Worm (Caenorhabditis elegans) whole organism, late embryonic: ENCODE results near the gene C43D7.7.

ENCODE experiments used
- F13H6.1 ChIP-seq: sonication (generic microtip); optimal IDR thresholded peaks from 2 replicates; lab custom pipeline; 2016; ENCODE audit warnings: missing genetic modification characterization, missing compliant biosample characterization
- T23F11.4 ChIP-seq: fragments of 200-800 bp; sonication (Bioruptor generic); optimal IDR thresholded peaks from 2 replicates; lab custom pipeline; 2018; ENCODE audit warnings: mild to moderate bottlenecking, missing genetic modification characterization, missing compliant biosample characterization
- ama-1 ChIP-seq: fragments of 150-350 bp; optimal IDR thresholded peaks from 2 replicates; lab custom pipeline; 2014
- fkh-10 ChIP-seq: fragments of 150-350 bp; optimal IDR thresholded peaks from 2 replicates; lab custom pipeline; 2014; ENCODE audit warnings: missing biosample characterization, missing genetic modification reagents, missing genetic modification characterization
- hlh-30 ChIP-seq: sonication (generic microtip); optimal IDR thresholded peaks from 2 replicates; lab custom pipeline; 2017; ENCODE audit warnings: antibody characterized with exemption, missing genetic modification characterization, missing compliant biosample characterization; ENCODE audit not compliant: insufficient read depth
- madf-2 ChIP-seq: sonication (generic microtip); optimal IDR thresholded peaks from 2 replicates; lab custom pipeline; 2017; ENCODE audit warnings: missing genetic modification characterization, missing compliant biosample characterization
- npax-4 ChIP-seq: sonication (generic microtip); optimal IDR thresholded peaks from 2 replicates; lab custom pipeline; 2016; ENCODE audit warnings: missing genetic modification characterization, missing compliant biosample characterization
- pha-4 ChIP-seq: fragments of 150-350 bp; optimal IDR thresholded peaks from 2 replicates; lab custom pipeline; 2018; ENCODE audit warnings: missing biosample characterization, missing genetic modification reagents, missing genetic modification characterization
- unc-3 ChIP-seq, 2 experiments: fragments of 200-800 bp in 1 of 2; sonication (Bioruptor generic) in 1 of 2; sonication (generic microtip) in 1 of 2; conservative IDR thresholded peaks in 1 of 2; optimal IDR thresholded peaks in 1 of 2; 2 replicates each; pipeline versions ENCODE4 v1.3.6 to Lab custom; 2016 to 2022; ENCODE audit warnings: missing compliant biosample characterization in 2 of 2, missing genetic modification characterization in 2 of 2, missing genetic modification reagents in 1 of 2
- unc-55 ChIP-seq: sonication (generic microtip); optimal IDR thresholded peaks from 2 replicates; lab custom pipeline; 2017; ENCODE audit warnings: missing biosample characterization, missing genetic modification reagents, missing genetic modification characterization

DNA sequence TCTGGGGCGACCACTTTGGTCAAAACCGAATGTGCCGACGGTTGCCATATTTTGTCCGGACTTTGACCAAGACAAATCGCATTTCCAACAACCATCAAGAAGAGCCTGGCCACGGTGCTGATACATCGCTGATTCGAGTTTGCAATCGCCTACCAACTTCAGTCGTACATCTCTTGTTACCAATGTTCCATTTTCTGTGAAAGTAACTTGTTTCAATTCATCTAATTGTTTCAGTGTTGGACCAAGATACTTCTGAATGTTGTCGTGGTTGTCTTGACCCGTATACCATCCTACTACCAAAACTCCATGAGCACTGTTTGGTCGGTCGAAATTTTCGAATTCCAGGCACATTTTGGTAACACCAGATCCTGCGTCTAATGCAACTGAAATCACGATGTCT lies 6.1 kb upstream of the C43D7.7 start:
- TF ChIP-seq hlh-30 (tag; lab: Kevin White, UChicago) (no peak), npax-4 (tag; lab: Kevin White, UChicago) (no peak), unc-3 (GFP tag; conservative IDR thresholded peaks at IDR 0.05; lab: Robert Waterston, UW) (no peak), unc-3 (tag; optimal IDR thresholded peaks at IDR 0.05; lab: Kevin White, UChicago) (no peak), fkh-10 (GFP tag; lab: Kevin White, UChicago) (no peak), pha-4 (tag; lab: Kevin White, UChicago) (no peak), T23F11.4 (no peak), unc-55 (no peak), F13H6.1 (tag; lab: Kevin White, UChicago) (no peak), ama-1 (lab: Kevin White, UChicago) (no peak), madf-2 (no peak)
